Fruit fly (Drosophila melanogaster) whole organism, embryonic: ENCODE results near the gene CG17549.

Source experiments
- CG10147 ChIP-seq: fragments of 200-800 bp; sonication (Bioruptor generic); optimal IDR thresholded peaks from 2 replicates; lab custom pipeline; 2019; ENCODE audit warnings: missing biosample characterization, mild to moderate bottlenecking, missing genetic modification characterization, moderate library complexity
- CG1024 ChIP-seq: fragments of 200-800 bp; sonication (Bioruptor generic); IDR thresholded peaks from 2 replicates; pipeline ENCODE4 v1.3.6; 2022; ENCODE audit warnings: missing biosample characterization, missing genetic modification characterization
- CG10267 ChIP-seq: fragments of 200-800 bp; sonication (Bioruptor generic); optimal IDR thresholded peaks from 2 replicates; lab custom pipeline; 2018; ENCODE audit warnings: missing biosample characterization, mild to moderate bottlenecking, missing genetic modification characterization, moderate library complexity
- CG10431 ChIP-seq: fragments of 200-800 bp; sonication (Bioruptor generic); optimal IDR thresholded peaks from 3 replicates; lab custom pipeline; 2018; ENCODE audit warnings: missing biosample characterization, mild to moderate bottlenecking, missing genetic modification characterization
- CG11696 ChIP-seq: fragments of 200-800 bp; sonication (Bioruptor generic); IDR thresholded peaks from 2 replicates; pipeline ENCODE4 v1.3.6; 2022; ENCODE audit warnings: missing biosample characterization, missing genetic modification characterization
- CG12299 ChIP-seq: fragments of 200-800 bp; sonication (Bioruptor generic); optimal IDR thresholded peaks from 2 replicates; lab custom pipeline; 2018; ENCODE audit warnings: missing biosample characterization, mild to moderate bottlenecking, missing genetic modification characterization
- CG1233 ChIP-seq: fragments of 200-800 bp; sonication (Bioruptor generic); optimal IDR thresholded peaks from 4 replicates; lab custom pipeline; 2018; ENCODE audit warnings: missing biosample characterization, mild to moderate bottlenecking, missing genetic modification characterization
- CG12391 ChIP-seq: fragments of 200-800 bp; sonication (Bioruptor generic); optimal IDR thresholded peaks from 3 replicates; lab custom pipeline; 2018; ENCODE audit warnings: missing biosample characterization, mild to moderate bottlenecking, missing genetic modification characterization, moderate library complexity
- CG14710 ChIP-seq: fragments of 200-800 bp; sonication (Bioruptor generic); optimal IDR thresholded peaks from 3 replicates; lab custom pipeline; 2019; ENCODE audit warnings: missing biosample characterization, mild to moderate bottlenecking, missing genetic modification characterization, moderate library complexity
- CG15011 ChIP-seq: fragments of 200-800 bp; sonication (Bioruptor generic); optimal IDR thresholded peaks from 3 replicates; lab custom pipeline; 2018; ENCODE audit warnings: missing biosample characterization, mild to moderate bottlenecking, missing genetic modification characterization
- CG1647 ChIP-seq: fragments of 200-800 bp; sonication (Bioruptor generic); optimal IDR thresholded peaks from 3 replicates; lab custom pipeline; 2016; ENCODE audit warnings: missing biosample characterization, missing genetic modification characterization
- CG18764 ChIP-seq: fragments of 200-800 bp; sonication (Bioruptor generic); optimal IDR thresholded peaks from 3 replicates; lab custom pipeline; 2016; ENCODE audit warnings: missing biosample characterization, missing genetic modification characterization
- CG2120 ChIP-seq: fragments of 200-800 bp; sonication (Bioruptor generic); optimal IDR thresholded peaks from 3 replicates; lab custom pipeline; 2016; ENCODE audit warnings: missing biosample characterization, missing genetic modification characterization
- CG3163 ChIP-seq: fragments of 200-800 bp; sonication (Bioruptor generic); optimal IDR thresholded peaks from 3 replicates; lab custom pipeline; 2016; ENCODE audit warnings: missing biosample characterization, missing genetic modification characterization
- CG3726 ChIP-seq: fragments of 200-800 bp; sonication (Bioruptor generic); IDR thresholded peaks from 3 replicates; pipeline ENCODE4, ENCODE4 v1.3.6; 2022; ENCODE audit warnings: missing biosample characterization, missing genetic modification characterization
- CG3847 ChIP-seq: fragments of 200-800 bp; sonication (Bioruptor generic); IDR thresholded peaks from 2 replicates; pipeline ENCODE4 v1.3.6; 2022; ENCODE audit warnings: missing biosample characterization, missing genetic modification characterization
- CG4282 ChIP-seq: fragments of 200-800 bp; sonication (Bioruptor generic); optimal IDR thresholded peaks from 2 replicates; lab custom pipeline; 2016; ENCODE audit warnings: missing biosample characterization, missing genetic modification characterization
- CG43689 ChIP-seq: fragments of 200-800 bp; sonication (Bioruptor generic); IDR thresholded peaks from 2 replicates; pipeline ENCODE4 v1.3.6; 2022; ENCODE audit warnings: missing biosample characterization, missing genetic modification characterization
- CG4617 ChIP-seq: fragments of 200-800 bp; sonication (Bioruptor generic); optimal IDR thresholded peaks from 3 replicates; lab custom pipeline; 2016; ENCODE audit warnings: missing biosample characterization, missing genetic modification characterization, borderline replicate concordance
- CG6254 ChIP-seq: fragments of 200-800 bp; sonication (Bioruptor generic); optimal IDR thresholded peaks from 3 replicates; lab custom pipeline; 2017; ENCODE audit warnings: mild to moderate bottlenecking, missing biosample characterization, missing genetic modification reagents, missing genetic modification characterization
- CG7928 ChIP-seq: fragments of 200-800 bp; sonication (Bioruptor generic); optimal IDR thresholded peaks from 2 replicates; lab custom pipeline; 2017; ENCODE audit warnings: missing biosample characterization, mild to moderate bottlenecking, missing genetic modification characterization
- CG9817 ChIP-seq: fragments of 200-800 bp; sonication (Bioruptor generic); optimal IDR thresholded peaks from 2 replicates; lab custom pipeline; 2018; ENCODE audit warnings: missing biosample characterization, mild to moderate bottlenecking, missing genetic modification characterization, moderate library complexity
- CHES-1-like ChIP-seq: fragments of 200-800 bp; sonication (Bioruptor generic); optimal IDR thresholded peaks from 2 replicates; lab custom pipeline; 2016; ENCODE audit warnings: missing biosample characterization, missing genetic modification characterization
- CTCF ChIP-seq: fragments of 200-800 bp; sonication (Bioruptor generic); optimal IDR thresholded peaks from 2 replicates; lab custom pipeline; 2017; ENCODE audit warnings: missing biosample characterization, mild to moderate bottlenecking, missing genetic modification characterization, moderate library complexity
- Chrac-16 ChIP-seq: fragments of 200-800 bp; sonication (Bioruptor generic); optimal IDR thresholded peaks from 3 replicates; lab custom pipeline; 2016; ENCODE audit warnings: missing biosample characterization, missing genetic modification characterization
- CrebB ChIP-seq: fragments of 200-800 bp; sonication (Bioruptor generic); optimal IDR thresholded peaks from 3 replicates; lab custom pipeline; 2018; ENCODE audit warnings: missing biosample characterization, mild to moderate bottlenecking, missing genetic modification characterization
- Dfd ChIP-seq, 2 experiments: fragments of >200 bp; optimal IDR thresholded peaks; 2 replicates each; lab custom pipeline; 2017; ENCODE audit warnings: missing biosample characterization in 2 of 2, missing genetic modification characterization in 2 of 2
- Dip2 ChIP-seq: fragments of 200-800 bp; sonication (Bioruptor generic); IDR thresholded peaks from 2 replicates; pipeline ENCODE4 v1.3.6; 2022; ENCODE audit warnings: missing biosample characterization, missing genetic modification characterization
- Doc3 ChIP-seq: fragments of 200-800 bp; sonication (Bioruptor generic); IDR thresholded peaks from 3 replicates; pipeline ENCODE4 v1.3.6; 2022; ENCODE audit warnings: missing biosample characterization, missing genetic modification characterization; ENCODE audit not compliant: partially characterized antibody
- H15 ChIP-seq: fragments of 200-800 bp; sonication (Bioruptor generic); IDR thresholded peaks from 3 replicates; pipeline ENCODE4 v1.3.6; 2022; ENCODE audit warnings: missing biosample characterization, missing genetic modification characterization
- Lpt ChIP-seq: fragments of >200 bp; optimal IDR thresholded peaks from 2 replicates; lab custom pipeline; 2018; ENCODE audit warnings: missing biosample characterization, missing genetic modification characterization
- Mes4 ChIP-seq: fragments of 200-800 bp; sonication (Bioruptor generic); optimal IDR thresholded peaks from 2 replicates; lab custom pipeline; 2016; ENCODE audit warnings: missing biosample characterization, missing genetic modification characterization
- NfI ChIP-seq: fragments of 200-800 bp; sonication (Bioruptor generic); optimal IDR thresholded peaks from 3 replicates; lab custom pipeline; 2018; ENCODE audit warnings: missing biosample characterization, mild to moderate bottlenecking, missing genetic modification characterization, moderate library complexity
- Oli ChIP-seq: fragments of 200-800 bp; sonication (Bioruptor generic); optimal IDR thresholded peaks from 2 replicates; lab custom pipeline; 2018; ENCODE audit warnings: missing biosample characterization, mild to moderate bottlenecking, missing genetic modification characterization, moderate library complexity
- Pdp1 ChIP-seq, 2 experiments: fragments of 200-800 bp; sonication (Bioruptor generic); optimal IDR thresholded peaks; 3 replicates each; lab custom pipeline; 2016; ENCODE audit warnings: missing biosample characterization in 2 of 2, missing genetic modification characterization in 2 of 2, mild to moderate bottlenecking in 1 of 2, moderate library complexity in 1 of 2
- Sin3A ChIP-seq: fragments of >200 bp; optimal IDR thresholded peaks from 2 replicates; lab custom pipeline; 2018
- Sry-δ ChIP-seq: fragments of 200-800 bp; sonication (Bioruptor generic); optimal IDR thresholded peaks from 2 replicates; lab custom pipeline; 2016; ENCODE audit warnings: missing biosample characterization, missing genetic modification characterization
- ap ChIP-seq: fragments of 200-800 bp; sonication (Bioruptor generic); IDR thresholded peaks from 2 replicates; pipeline ENCODE4 v1.3.6; 2022; ENCODE audit warnings: missing biosample characterization, missing genetic modification characterization
- az2 ChIP-seq: fragments of 200-800 bp; sonication (Bioruptor generic); optimal IDR thresholded peaks from 3 replicates; lab custom pipeline; 2016; ENCODE audit warnings: missing biosample characterization, missing genetic modification characterization
- cato ChIP-seq: fragments of 200-800 bp; sonication (Bioruptor generic); optimal IDR thresholded peaks from 2 replicates; lab custom pipeline; 2016; ENCODE audit warnings: missing biosample characterization, missing genetic modification characterization, borderline replicate concordance
- cg ChIP-seq: fragments of 200-800 bp; sonication (Bioruptor generic); optimal IDR thresholded peaks from 3 replicates; lab custom pipeline; 2019; ENCODE audit warnings: missing biosample characterization, mild to moderate bottlenecking, missing genetic modification characterization, moderate library complexity
- fd102C ChIP-seq: fragments of 200-800 bp; sonication (Bioruptor generic); optimal IDR thresholded peaks from 2 replicates; lab custom pipeline; 2018; ENCODE audit warnings: missing biosample characterization, mild to moderate bottlenecking, missing genetic modification characterization, moderate library complexity
- kni ChIP-seq: fragments of 200-800 bp; sonication (Bioruptor generic); optimal IDR thresholded peaks from 3 replicates; lab custom pipeline; 2017; ENCODE audit warnings: mild to moderate bottlenecking, missing biosample characterization, missing genetic modification reagents, missing genetic modification characterization
- maf-S ChIP-seq: fragments of 200-800 bp; sonication (Bioruptor generic); optimal IDR thresholded peaks from 2 replicates; lab custom pipeline; 2016; ENCODE audit warnings: missing biosample characterization, missing genetic modification characterization
- nerfin-2 ChIP-seq: fragments of 200-800 bp; sonication (Bioruptor generic); IDR thresholded peaks from 2 replicates; pipeline ENCODE4 v1.3.6; 2022; ENCODE audit warnings: missing biosample characterization, missing genetic modification characterization; ENCODE audit not compliant: partially characterized antibody
- nom ChIP-seq: fragments of 200-800 bp; sonication (Bioruptor generic); optimal IDR thresholded peaks from 2 replicates; lab custom pipeline; 2017; ENCODE audit warnings: missing biosample characterization, missing genetic modification characterization, mild to moderate bottlenecking, moderate library complexity, missing genetic modification reagents
- pan ChIP-seq, 4 experiments: fragments of >200 bp in 3 of 4; fragments of 200-800 bp in 1 of 4; sonication (Bioruptor generic) in 1 of 4; optimal IDR thresholded peaks in 3 of 4; IDR thresholded peaks in 1 of 4; 2 replicates each; pipeline versions ENCODE4 v1.3.6 to Lab custom; 2017 to 2022; ENCODE audit warnings: missing biosample characterization in 2 of 4, missing genetic modification characterization in 2 of 4, mixed read lengths in 1 of 4
- pita ChIP-seq: fragments of 200-800 bp; sonication (Bioruptor generic); optimal IDR thresholded peaks from 2 replicates; lab custom pipeline; 2017; ENCODE audit warnings: missing biosample characterization, mild to moderate bottlenecking, missing genetic modification characterization
- prd ChIP-seq, 3 experiments: fragments of >200 bp in 2 of 3; fragments of 200-800 bp in 1 of 3; sonication (Bioruptor generic) in 1 of 3; optimal IDR thresholded peaks in 2 of 3; IDR thresholded peaks in 1 of 3; 2 replicates in 2 of 3; 3 replicates in 1 of 3; pipeline versions ENCODE4 v1.3.6 to Lab custom; 2017 to 2022; ENCODE audit warnings: missing biosample characterization in 1 of 3, missing genetic modification characterization in 1 of 3
- salm ChIP-seq: fragments of 200-800 bp; sonication (Bioruptor generic); optimal IDR thresholded peaks from 2 replicates; lab custom pipeline; 2018; ENCODE audit warnings: missing biosample characterization, mild to moderate bottlenecking, missing genetic modification characterization
- yki ChIP-seq: fragments of >200 bp; optimal IDR thresholded peaks from 3 replicates; lab custom pipeline; 2018

CG17549 gene

DNA sequence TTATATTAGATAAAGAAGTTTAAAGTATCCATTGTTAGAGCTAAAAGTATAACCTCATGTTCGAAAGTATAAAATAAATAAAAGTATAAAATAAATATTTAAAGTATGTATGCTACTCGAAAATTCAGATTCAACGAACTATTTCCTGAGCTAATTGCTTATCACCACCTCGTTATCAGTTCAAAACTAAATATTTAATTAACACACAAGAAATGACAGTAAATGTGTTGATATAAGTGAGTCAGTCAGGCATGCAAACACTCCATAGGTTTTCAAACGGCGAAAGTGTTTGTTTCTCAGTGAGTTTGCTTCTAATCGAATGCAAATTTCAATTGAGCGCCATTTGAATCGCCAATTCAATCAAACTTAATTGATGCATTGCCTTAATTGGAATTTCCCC is 44.4 kb upstream of the CG17549 start (continued):
- TF ChIP-seq nom (GFP tag; lab: Kevin White, UChicago) (no peak), CG1233 (GFP tag; lab: Kevin White, UChicago) (peak; percentile 78), CG12299 (tag; lab: Kevin White, UChicago) (peak; percentile 22), CG14710 (tag; lab: Kevin White, UChicago) (peak; percentile 72), NfI (GFP tag; lab: Kevin White, UChicago) (no peak), kni (GFP tag; lab: Kevin White, UChicago) (peak; percentile 52), Sry-δ (GFP tag; lab: Kevin White, UChicago) (no peak), Sin3A (lab: Kevin White, UChicago) (no peak), Doc3 (GFP tag; lab: Robert Waterston, UW) (no peak), Chrac-16 (GFP tag; lab: Kevin White, UChicago) (no peak), Lpt (GFP tag; lab: Kevin White, UChicago) (no peak), ap (GFP tag; lab: Robert Waterston, UW) (no peak), fd102C (GFP tag; lab: Kevin White, UChicago) (peak; percentile 79), Pdp1 (GFP tag; optimal IDR thresholded peaks at IDR 0.05; lab: Kevin White, UChicago) (peak in 1 of 2 experiments; percentile 23), CG3726 (GFP tag; lab: Robert Waterston, UW) (no peak), salm (tag; lab: Kevin White, UChicago) (peak; percentile 83), CG12391 (tag; lab: Kevin White, UChicago) (peak; percentile 48), CG3163 (GFP tag; lab: Kevin White, UChicago) (no peak), CG2120 (GFP tag; lab: Kevin White, UChicago) (no peak), CG4282 (GFP tag; lab: Kevin White, UChicago) (no peak), CG10431 (GFP tag; lab: Kevin White, UChicago) (peak; percentile 78), CG15011 (GFP tag; lab: Kevin White, UChicago) (peak; percentile 51), CG1647 (GFP tag; lab: Kevin White, UChicago) (no peak), Oli (no peak), az2 (peak; percentile 9), prd (optimal IDR thresholded peaks at IDR 0.05; lab: Kevin White, UChicago) (no peak), prd (GFP tag; IDR thresholded peaks at IDR 0.05; lab: Robert Waterston, UW) (no peak), nerfin-2 (no peak), CG7928 (GFP tag; lab: Kevin White, UChicago) (no peak), CrebB (tag; lab: Kevin White, UChicago) (peak; percentile 81), yki (lab: Kevin White, UChicago) (no peak), CHES-1-like (GFP tag; lab: Kevin White, UChicago) (no peak), H15 (GFP tag; lab: Robert Waterston, UW) (no peak), maf-S (GFP tag; lab: Kevin White, UChicago) (no peak), CG43689 (no peak), CTCF (GFP tag; lab: Kevin White, UChicago) (peak; percentile 37), CG6254 (GFP tag; lab: Kevin White, UChicago) (peak; percentile 59), CG18764 (peak; percentile 12), CG11696 (GFP tag; lab: Robert Waterston, UW) (no peak), CG10147 (GFP tag; lab: Kevin White, UChicago) (peak; percentile 35), CG1024 (peak; percentile 30; the same call in 1 of the 2 replicates), Mes4 (GFP tag; lab: Kevin White, UChicago) (no peak), cato (GFP tag; lab: Kevin White, UChicago) (no peak), CG4617 (GFP tag; lab: Kevin White, UChicago) (no peak), cg (no peak), CG9817 (tag; lab: Kevin White, UChicago) (no peak), pan (optimal IDR thresholded peaks at IDR 0.05; lab: Kevin White, UChicago) (no peak), pan (GFP tag; optimal IDR thresholded peaks at IDR 0.05 in 1 of 2, IDR thresholded peaks at IDR 0.05 in 1 of 2) (peak in 1 of 2 experiments; percentile 17), CG10267 (peak; percentile 48), pita (GFP tag; lab: Kevin White, UChicago) (no peak), Dfd (GFP tag; optimal IDR thresholded peaks at IDR 0.05; lab: Kevin White, UChicago) (no peak), Dip2 (no peak), CG3847 (GFP tag; lab: Robert Waterston, UW) (no peak)
